Worm (Caenorhabditis elegans): ENCODE measurements around the gene sru-48.

DNA sequence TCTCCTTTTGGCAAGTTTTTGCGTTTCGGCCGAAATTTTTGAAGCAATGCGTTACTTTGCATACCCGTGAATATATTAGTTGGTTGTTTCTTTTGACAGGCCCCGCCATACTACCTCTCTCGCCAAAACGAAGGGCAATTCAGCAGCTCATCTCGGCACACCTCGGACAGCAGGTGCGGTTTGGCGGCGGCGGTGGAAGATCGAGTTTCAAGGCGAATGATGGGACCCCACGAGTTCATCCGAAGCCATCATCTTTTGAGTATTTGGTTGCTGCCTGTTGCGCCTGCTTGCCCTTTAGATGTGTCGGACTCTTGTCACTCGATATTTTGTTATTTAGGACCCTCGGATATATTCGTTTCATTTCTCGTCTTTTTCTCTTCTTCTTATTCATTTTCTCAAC is 28.4 kb downstream of the sru-48 start:
- no peak for TF ChIP-seq nhr-90 (tag; optimal IDR thresholded peaks at IDR 0.05)
- no peak for TF ChIP-seq lin-54 (GFP tag; optimal IDR thresholded peaks at IDR 0.05)
- no peak for TF ChIP-seq lin-35 (GFP tag; optimal IDR thresholded peaks at IDR 0.05)
- no peak for TF ChIP-seq egrh-3 (GFP tag; IDR thresholded peaks at IDR 0.05)
- TF ChIP-seq ceh-40 (GFP tag; IDR thresholded peaks at IDR 0.05) = no peak

All from whole organism, young adult.